Worm (Caenorhabditis elegans) whole organism, late embryonic: ENCODE data around the gene syp-1.
A peak's percentile ranks its signal among the peaks of the same experiment; 100 is the strongest.
"Not testable (repeated sequence)": the region's sequence is repeated elsewhere in the genome, so short reads cannot be mapped to it uniquely, and the experiment has no call there.

Experiments used
- C08G9.2 ChIP-seq: sonication (generic microtip); optimal IDR thresholded peaks from 2 replicates; lab custom pipeline; 2016; ENCODE audit warnings: mild to moderate bottlenecking, missing genetic modification characterization, moderate library complexity, missing compliant biosample characterization
- K09A11.1 ChIP-seq: sonication (generic microtip); optimal IDR thresholded peaks from 2 replicates; lab custom pipeline; 2017; ENCODE audit warnings: antibody characterized with exemption, mild to moderate bottlenecking, missing genetic modification characterization, missing compliant biosample characterization; ENCODE audit not compliant: insufficient read depth
- ahr-1 ChIP-seq: sonication (generic microtip); optimal IDR thresholded peaks from 2 replicates; lab custom pipeline; 2016; ENCODE audit warnings: missing genetic modification characterization, missing compliant biosample characterization
- ama-1 ChIP-seq: fragments of 150-350 bp; optimal IDR thresholded peaks from 2 replicates; lab custom pipeline; 2014
- ceh-2 ChIP-seq: sonication (generic microtip); optimal IDR thresholded peaks from 2 replicates; lab custom pipeline; 2016; ENCODE audit warnings: missing genotype, missing genetic modification characterization, missing compliant biosample characterization
- ceh-22 ChIP-seq: sonication (generic microtip); optimal IDR thresholded peaks from 2 replicates; lab custom pipeline; 2017; ENCODE audit warnings: missing biosample characterization, missing genetic modification characterization
- ceh-31 ChIP-seq: sonication (generic microtip); optimal IDR thresholded peaks from 2 replicates; lab custom pipeline; 2016; ENCODE audit warnings: missing genetic modification characterization, missing compliant biosample characterization
- ceh-6 ChIP-seq: fragments of 200-800 bp; sonication (Bioruptor generic); optimal IDR thresholded peaks from 2 replicates; lab custom pipeline; 2018; ENCODE audit warnings: mild to moderate bottlenecking, missing genetic modification characterization, missing compliant biosample characterization
- che-1 ChIP-seq: sonication (generic microtip); optimal IDR thresholded peaks from 2 replicates; lab custom pipeline; 2016; ENCODE audit warnings: mild to moderate bottlenecking, missing genetic modification characterization, missing compliant biosample characterization
- dmd-4 ChIP-seq: sonication (generic microtip); optimal IDR thresholded peaks from 2 replicates; lab custom pipeline; 2016; ENCODE audit warnings: borderline replicate concordance, missing genetic modification characterization, missing compliant biosample characterization
- dve-1 ChIP-seq: sonication (generic microtip); optimal IDR thresholded peaks from 2 replicates; lab custom pipeline; 2017; ENCODE audit warnings: antibody characterized with exemption, mild to moderate bottlenecking, missing genetic modification characterization, missing compliant biosample characterization
- elt-2 ChIP-seq: sonication (generic microtip); optimal IDR thresholded peaks from 2 replicates; lab custom pipeline; 2016; ENCODE audit warnings: missing genetic modification reagents, missing genetic modification characterization, missing compliant biosample characterization
- ets-4 ChIP-seq: sonication (generic microtip); optimal IDR thresholded peaks from 2 replicates; lab custom pipeline; 2016; ENCODE audit warnings: missing genetic modification characterization, missing compliant biosample characterization
- fkh-10 ChIP-seq: fragments of 150-350 bp; optimal IDR thresholded peaks from 2 replicates; lab custom pipeline; 2014; ENCODE audit warnings: missing biosample characterization, missing genetic modification reagents, missing genetic modification characterization
- hlh-30 ChIP-seq: sonication (generic microtip); optimal IDR thresholded peaks from 2 replicates; lab custom pipeline; 2017; ENCODE audit warnings: antibody characterized with exemption, missing genetic modification characterization, missing compliant biosample characterization; ENCODE audit not compliant: insufficient read depth
- lin-11 ChIP-seq: fragments of 200-800 bp; sonication (Bioruptor generic); optimal IDR thresholded peaks from 2 replicates; lab custom pipeline; 2018; ENCODE audit warnings: mild to moderate bottlenecking, missing genetic modification characterization, missing compliant biosample characterization
- madf-2 ChIP-seq: sonication (generic microtip); optimal IDR thresholded peaks from 2 replicates; lab custom pipeline; 2017; ENCODE audit warnings: missing genetic modification characterization, missing compliant biosample characterization
- nfya-1 ChIP-seq: sonication (generic microtip); optimal IDR thresholded peaks from 2 replicates; lab custom pipeline; 2017; ENCODE audit warnings: missing genetic modification characterization, mild to moderate bottlenecking, missing compliant biosample characterization, antibody characterized with exemption, moderate library complexity
- nhr-11 ChIP-seq: fragments of 150-350 bp; optimal IDR thresholded peaks from 2 replicates; lab custom pipeline; 2014; ENCODE audit warnings: missing biosample characterization, missing genetic modification characterization
- nhr-232 ChIP-seq: sonication (generic microtip); optimal IDR thresholded peaks from 2 replicates; lab custom pipeline; 2016; ENCODE audit warnings: missing genetic modification characterization, missing compliant biosample characterization
- pag-3 ChIP-seq: sonication (generic microtip); optimal IDR thresholded peaks from 2 replicates; lab custom pipeline; 2016; ENCODE audit warnings: missing compliant biosample characterization, missing genetic modification characterization, borderline replicate concordance
- pha-2 ChIP-seq: sonication (generic microtip); optimal IDR thresholded peaks from 2 replicates; lab custom pipeline; 2017; ENCODE audit warnings: mild to moderate bottlenecking, missing genetic modification characterization, missing compliant biosample characterization
- rnt-1 ChIP-seq: sonication (generic microtip); optimal IDR thresholded peaks from 2 replicates; lab custom pipeline; 2016; ENCODE audit warnings: missing genetic modification characterization, missing compliant biosample characterization
- sdc-2 ChIP-seq: sonication (generic microtip); optimal IDR thresholded peaks from 2 replicates; lab custom pipeline; 2016; ENCODE audit warnings: missing genotype, missing genetic modification characterization, missing compliant biosample characterization
- sox-2 ChIP-seq: fragments of 200-800 bp; sonication (Bioruptor generic); IDR thresholded peaks from 2 replicates; pipeline ENCODE4 v1.3.6; 2022; ENCODE audit warnings: missing genetic modification reagents, missing genetic modification characterization, missing compliant biosample characterization
- syd-9 ChIP-seq: sonication (generic microtip); optimal IDR thresholded peaks from 2 replicates; lab custom pipeline; 2016; ENCODE audit warnings: mild to moderate bottlenecking, missing genetic modification characterization, moderate library complexity, missing compliant biosample characterization
- tbx-2 ChIP-seq: sonication (generic microtip); optimal IDR thresholded peaks from 2 replicates; lab custom pipeline; 2016; ENCODE audit warnings: missing genetic modification characterization, missing compliant biosample characterization
- tbx-7 ChIP-seq: sonication (generic microtip); optimal IDR thresholded peaks from 2 replicates; lab custom pipeline; 2016; ENCODE audit warnings: missing genotype, missing genetic modification characterization, missing compliant biosample characterization
- ttx-3 ChIP-seq: sonication (generic microtip); optimal IDR thresholded peaks from 2 replicates; lab custom pipeline; 2016; ENCODE audit warnings: missing genetic modification reagents, missing genetic modification characterization, missing compliant biosample characterization
- unc-42 ChIP-seq: sonication (generic microtip); optimal IDR thresholded peaks from 2 replicates; lab custom pipeline; 2016; ENCODE audit warnings: missing genotype, missing genetic modification characterization, missing compliant biosample characterization
- unc-86 ChIP-seq: sonication (generic microtip); optimal IDR thresholded peaks from 2 replicates; lab custom pipeline; 2016; ENCODE audit warnings: missing genetic modification characterization, missing compliant biosample characterization
- zip-5 ChIP-seq: sonication (generic microtip); optimal IDR thresholded peaks from 2 replicates; lab custom pipeline; 2016; ENCODE audit warnings: missing genetic modification characterization, missing compliant biosample characterization

syp-1 gene

DNA sequence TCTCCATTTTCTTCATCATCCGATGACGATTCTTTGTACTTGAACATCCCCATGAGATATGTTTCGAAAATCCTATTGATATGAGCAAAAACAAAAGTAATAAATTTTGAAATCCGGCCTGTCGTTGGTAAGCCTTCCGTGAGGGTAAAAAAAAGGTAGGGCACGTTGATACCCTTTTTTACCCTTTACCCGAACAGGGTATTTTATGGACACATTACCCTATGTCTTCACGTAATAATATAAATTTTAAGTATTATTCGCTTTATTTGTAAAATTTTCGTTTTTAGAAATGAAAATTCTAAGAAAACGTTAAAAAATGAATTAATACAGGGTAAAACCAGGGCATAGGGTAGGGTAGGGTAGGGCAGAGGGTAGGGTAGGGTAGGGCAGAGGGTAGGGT lies 20.3 kb upstream of the syp-1 start, which contains the start of gene F13A7.7:
Gene F13A7.7, minus strand, starts transcription at position 101 of the 400 bp plus-strand sequence.
- TF ChIP-seq madf-2, nhr-11, hlh-30 (tag; lab: Kevin White, UChicago): not testable (repeated sequence)

DNA sequence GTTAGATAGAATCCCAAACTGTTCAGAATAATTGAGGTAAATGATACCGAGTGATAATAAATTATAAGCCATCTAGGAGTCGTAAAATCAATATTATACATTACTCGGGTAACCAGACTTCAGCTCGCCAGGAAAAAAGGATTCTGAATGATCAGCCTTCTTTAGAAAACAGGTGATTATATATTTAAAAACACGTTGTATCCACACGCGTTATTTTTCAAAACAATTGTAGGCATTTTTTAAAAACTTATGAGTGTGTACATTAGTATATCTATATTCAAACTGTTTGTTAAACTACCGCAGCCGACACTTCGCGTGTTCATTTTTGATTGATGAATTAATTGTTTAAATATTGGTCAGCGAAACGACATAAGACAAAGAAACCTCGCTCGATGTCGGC lies 15.8 kb upstream of the syp-1 start, which contains the start of gene sri-65:
Gene sri-65, minus strand, starts transcription at position 101 of the 400 bp plus-strand sequence.
- TF ChIP-seq sdc-2 (tag; lab: Kevin White, UChicago) (no peak), unc-86 (tag; lab: Kevin White, UChicago) (no peak), rnt-1 (tag; lab: Kevin White, UChicago) (no peak), dve-1 (tag; lab: Kevin White, UChicago) (no peak), ceh-31 (tag; lab: Kevin White, UChicago) (no peak), ets-4 (no peak), C08G9.2 (tag; lab: Kevin White, UChicago) (no peak), nfya-1 (tag; lab: Kevin White, UChicago) (no peak), lin-11 (tag; lab: Kevin White, UChicago) (no peak), ahr-1 (tag; lab: Kevin White, UChicago) (no peak), sox-2 (GFP tag; lab: Robert Waterston, UW) (no peak), ceh-2 (tag; lab: Kevin White, UChicago) (no peak), pag-3 (tag; lab: Kevin White, UChicago) (no peak)

DNA sequence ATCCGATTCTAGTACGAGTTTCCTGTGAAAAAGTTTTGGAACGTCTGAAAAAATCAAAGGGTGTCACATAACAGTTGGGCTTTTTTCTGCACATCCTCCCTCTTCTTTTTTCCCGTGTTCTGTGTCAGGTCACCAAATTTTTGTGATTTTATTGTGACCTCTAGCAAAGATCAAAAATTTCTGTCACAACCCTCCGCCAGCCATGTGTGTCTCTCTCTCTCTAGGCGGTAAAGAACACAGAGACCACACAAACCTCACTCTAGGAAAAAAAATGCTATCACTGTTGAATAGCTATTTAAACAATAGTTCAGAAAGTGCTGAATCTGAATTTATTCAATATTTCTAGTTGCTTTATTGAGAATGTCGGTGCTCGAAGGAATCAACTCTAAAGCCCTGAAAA lies 13.4 kb upstream of the syp-1 start, which contains the start of gene gst-44:
Gene gst-44, plus strand, starts transcription at position 237 of the 400 bp plus-strand sequence.
- TF ChIP-seq che-1 (tag; lab: Kevin White, UChicago) (no peak), unc-42 (no peak), madf-2 (tag; lab: Kevin White, UChicago) (no peak), unc-86 (tag; lab: Kevin White, UChicago) (no peak)

DNA sequence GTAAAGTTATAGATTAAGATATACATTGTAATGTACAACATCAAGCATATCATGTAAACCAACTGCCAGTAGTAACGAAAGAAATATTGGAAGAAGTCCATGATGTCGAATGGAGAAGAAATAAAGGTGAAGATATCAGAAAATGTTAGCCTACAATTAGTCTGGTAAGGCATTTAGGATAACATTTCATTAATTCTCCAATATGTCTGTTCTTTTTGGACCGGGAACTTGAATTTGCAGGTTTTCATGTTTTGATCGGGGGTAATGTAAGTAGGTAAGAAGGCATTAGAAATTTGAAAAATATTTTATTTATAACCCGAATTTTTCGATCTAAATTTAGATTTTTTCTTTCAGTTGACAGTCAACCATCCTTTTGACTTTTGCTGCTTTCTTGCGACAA lies 10.3 kb upstream of the syp-1 start, which contains the start of gene srd-63:
Gene srd-63, minus strand, starts transcription at position 101 of the 400 bp plus-strand sequence.
- TF ChIP-seq K09A11.1 (no peak), pag-3 (tag; lab: Kevin White, UChicago) (no peak), ama-1 (lab: Kevin White, UChicago) (no peak), ets-4 (no peak), nhr-11 (tag; lab: Kevin White, UChicago) (no peak), che-1 (tag; lab: Kevin White, UChicago) (no peak), elt-2 (tag; lab: Kevin White, UChicago) (no peak)

DNA sequence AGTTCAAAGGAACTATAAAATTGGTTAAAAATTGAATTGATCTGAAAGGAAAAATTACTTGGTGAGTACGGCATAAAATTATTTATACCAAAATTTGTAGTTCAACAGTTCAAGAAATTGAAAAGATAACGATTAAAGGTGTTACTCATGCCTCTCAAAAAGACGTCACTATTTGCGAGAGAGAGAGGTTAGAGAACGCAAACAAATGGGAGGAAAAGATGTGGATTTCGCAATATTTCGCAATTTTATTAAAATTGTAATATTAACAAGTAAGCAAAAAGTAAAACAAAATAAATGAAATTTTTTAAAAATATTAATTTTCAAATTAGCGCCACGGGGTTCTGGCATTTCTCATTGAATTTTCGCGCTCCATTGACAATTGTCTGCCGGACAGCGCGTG lies 8.9 kb upstream of the syp-1 start, which contains the start of gene F13A7.11:
Gene F13A7.11, minus strand, starts transcription at position 174 of the 400 bp plus-strand sequence.
- no peak for TF ChIP-seq syd-9 (tag; lab: Kevin White, UChicago)
- peak; percentile 4 for TF ChIP-seq elt-2 (tag; lab: Kevin White, UChicago)
- TF ChIP-seq ceh-6 (GFP tag; lab: Kevin White, UChicago), result no peak

DNA sequence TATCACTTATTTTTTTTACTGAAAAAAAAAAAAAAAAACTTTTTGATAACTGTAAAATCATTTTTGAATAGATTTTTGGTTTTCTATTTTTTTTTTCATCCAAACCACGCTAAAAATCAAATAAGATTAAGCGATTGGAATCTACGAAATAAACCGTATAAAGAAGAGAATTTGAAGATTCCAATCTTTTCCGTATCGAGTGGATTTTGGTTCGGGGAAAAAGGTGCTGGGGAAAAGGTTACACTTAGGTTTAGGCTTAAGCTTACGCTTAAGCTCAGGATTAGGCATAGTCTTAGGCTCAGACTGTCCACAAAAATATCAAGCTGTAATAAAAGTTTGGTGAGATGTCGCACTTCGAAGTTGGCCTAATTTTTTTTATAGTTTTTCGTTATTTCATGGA lies 8.3 kb upstream of the syp-1 start, which contains the start of gene F13A7.12:
Gene F13A7.12, plus strand, starts transcription at position 301 of the 400 bp plus-strand sequence.
- no peak for TF ChIP-seq pag-3 (tag; lab: Kevin White, UChicago)
- no peak for TF ChIP-seq pha-2 (tag; lab: Kevin White, UChicago)
- TF ChIP-seq syd-9 (tag; lab: Kevin White, UChicago), result no peak
- TF ChIP-seq ceh-6 (GFP tag; lab: Kevin White, UChicago), result no peak
- no peak for TF ChIP-seq fkh-10
- TF ChIP-seq ceh-22 (tag; lab: Kevin White, UChicago), result no peak
- no peak for TF ChIP-seq sdc-2 (tag; lab: Kevin White, UChicago)
- no peak for TF ChIP-seq tbx-7 (tag; lab: Kevin White, UChicago)
- TF ChIP-seq, all 69 proteins: peak for 0

DNA sequence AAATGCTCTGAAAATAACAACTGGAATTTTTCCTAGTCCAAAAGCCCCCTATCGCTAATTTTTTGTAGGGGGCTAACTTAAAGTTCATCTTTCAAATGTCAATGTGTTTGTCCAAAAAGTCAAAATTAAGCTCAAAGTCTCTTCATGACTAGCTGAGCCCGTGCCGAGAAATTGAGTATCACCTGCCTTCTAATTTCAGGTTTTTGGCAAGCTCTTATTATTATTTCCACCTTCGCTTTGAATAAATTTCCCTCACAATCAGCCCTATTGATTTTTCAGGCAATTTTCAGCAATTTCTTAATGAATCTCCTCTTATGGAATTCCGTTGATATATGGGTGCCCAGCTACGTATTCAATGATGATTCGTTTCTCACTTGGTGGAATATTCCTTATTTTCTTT lies 4.7 kb upstream of the syp-1 start, which contains the start of gene sre-36:
Gene sre-36, plus strand, starts transcription at position 301 of the 400 bp plus-strand sequence.
- TF ChIP-seq tbx-2 (tag; lab: Kevin White, UChicago), result no peak
- TF ChIP-seq ttx-3, result no peak
- no peak for TF ChIP-seq ceh-6 (GFP tag; lab: Kevin White, UChicago)
- no peak for TF ChIP-seq dmd-4 (tag; lab: Kevin White, UChicago)
- no peak for TF ChIP-seq ahr-1 (tag; lab: Kevin White, UChicago)
- TF ChIP-seq unc-86 (tag; lab: Kevin White, UChicago), result no peak
- TF ChIP-seq nhr-232 (tag; lab: Kevin White, UChicago), result no peak
- no peak for TF ChIP-seq zip-5 (tag; lab: Kevin White, UChicago)
